Worm (Caenorhabditis elegans) whole organism, mixed stage, embryonic: Measurements from ENCODE around the gene sra-10.

Experiments used
- elt-3 ChIP-seq: fragments of 150-350 bp; optimal IDR thresholded peaks from 2 replicates; lab custom pipeline; 2014; ENCODE audit warnings: missing biosample characterization, missing genetic modification characterization
- lsy-2 ChIP-seq: fragments of 150-350 bp; optimal IDR thresholded peaks from 2 replicates; lab custom pipeline; 2014; ENCODE audit warnings: missing biosample characterization, missing genetic modification characterization
- nhr-237 ChIP-seq: fragments of 150-350 bp; optimal IDR thresholded peaks from 2 replicates; lab custom pipeline; 2014; ENCODE audit warnings: missing biosample characterization, missing genetic modification characterization
- sem-2 ChIP-seq: fragments of 200-800 bp; sonication (Bioruptor generic); optimal IDR thresholded peaks from 2 replicates; lab custom pipeline; 2018; ENCODE audit warnings: mild to moderate bottlenecking, missing genetic modification characterization, missing compliant biosample characterization
- snpc-4 ChIP-seq: fragments of 150-350 bp; optimal IDR thresholded peaks from 2 replicates; lab custom pipeline; 2014; ENCODE audit warnings: missing biosample characterization, missing genetic modification characterization
- unc-120 ChIP-seq: sonication (generic microtip); optimal IDR thresholded peaks from 2 replicates; lab custom pipeline; 2017; ENCODE audit warnings: missing genetic modification characterization, missing compliant biosample characterization; ENCODE audit not compliant: poor library complexity, severe bottlenecking
- unc-39 ChIP-seq: fragments of 150-350 bp; optimal IDR thresholded peaks from 2 replicates; lab custom pipeline; 2014; ENCODE audit warnings: missing biosample characterization, missing genetic modification characterization
- unc-62 ChIP-seq: fragments of 150-350 bp; optimal IDR thresholded peaks from 2 replicates; lab custom pipeline; 2014; ENCODE audit warnings: missing biosample characterization, missing genetic modification reagents, missing genetic modification characterization
- ztf-11 ChIP-seq: fragments of 150-350 bp; optimal IDR thresholded peaks from 2 replicates; lab custom pipeline; 2014; ENCODE audit warnings: missing biosample characterization, missing genetic modification characterization

ce11 chrII:10888979-10889378 is 5.9 kb downstream of the sra-10 start, which contains the start of gene ptr-8:
- no peak for TF ChIP-seq unc-120 (tag; lab: Kevin White, UChicago)
- TF ChIP-seq snpc-4 (tag; lab: Kevin White, UChicago), result no peak
- no peak for TF ChIP-seq lsy-2
- no peak for TF ChIP-seq unc-39 (tag; lab: Kevin White, UChicago)
- TF ChIP-seq sem-2 (GFP tag; lab: Kevin White, UChicago), result no peak
- TF ChIP-seq unc-62 (GFP tag; lab: Kevin White, UChicago), result no peak
- no peak for TF ChIP-seq ztf-11 (tag; lab: Kevin White, UChicago)
- TF ChIP-seq elt-3, result no peak
- TF ChIP-seq nhr-237 (tag; lab: Kevin White, UChicago), result no peak
